Worm (Caenorhabditis elegans) whole organism, early embryonic: ENCODE results near the gene phat-4.

Source experiments
- F13C5.2 ChIP-seq: sonication (generic microtip); optimal IDR thresholded peaks from 2 replicates; lab custom pipeline; 2017; ENCODE audit warnings: mild to moderate bottlenecking, missing genetic modification characterization, inconsistent platforms, missing compliant biosample characterization
- aly-1 ChIP-seq: sonication (generic microtip); optimal IDR thresholded peaks from 2 replicates; lab custom pipeline; 2016; ENCODE audit warnings: missing genetic modification characterization, missing compliant biosample characterization
- ama-1 ChIP-seq: fragments of 150-350 bp; optimal IDR thresholded peaks from 2 replicates; lab custom pipeline; 2014
- ceh-13 ChIP-seq: fragments of 200-800 bp; sonication (Bioruptor generic); optimal IDR thresholded peaks from 2 replicates; lab custom pipeline; 2018; ENCODE audit warnings: mild to moderate bottlenecking, missing genetic modification characterization, missing compliant biosample characterization
- ceh-36 ChIP-seq: sonication (generic microtip); optimal IDR thresholded peaks from 2 replicates; lab custom pipeline; 2016; ENCODE audit warnings: missing genetic modification characterization, inconsistent platforms, missing compliant biosample characterization
- ets-7 ChIP-seq: sonication (generic microtip); optimal IDR thresholded peaks from 2 replicates; lab custom pipeline; 2016; ENCODE audit warnings: missing genotype, missing genetic modification characterization, missing compliant biosample characterization
- flt-1 ChIP-seq: fragments of 200-800 bp; sonication (Bioruptor generic); IDR thresholded peaks from 2 replicates; pipeline ENCODE4 v1.3.6; 2022; ENCODE audit warnings: missing genetic modification characterization, missing compliant biosample characterization
- hmbx-1 ChIP-seq: sonication (generic microtip); optimal IDR thresholded peaks from 2 replicates; lab custom pipeline; 2016; ENCODE audit warnings: mild to moderate bottlenecking, missing genetic modification characterization, missing compliant biosample characterization
- hmg-4 ChIP-seq: fragments of 200-800 bp; sonication (Bioruptor generic); optimal IDR thresholded peaks from 2 replicates; lab custom pipeline; 2018; ENCODE audit warnings: mild to moderate bottlenecking, missing genetic modification characterization, missing compliant biosample characterization
- hnd-1 ChIP-seq: sonication (generic microtip); optimal IDR thresholded peaks from 2 replicates; lab custom pipeline; 2016; ENCODE audit warnings: missing genetic modification characterization, missing compliant biosample characterization
- pes-1 ChIP-seq: fragments of 200-800 bp; sonication (Bioruptor generic); IDR thresholded peaks from 2 replicates; pipeline ENCODE4 v1.3.6; 2022; ENCODE audit warnings: missing genetic modification reagents, missing genetic modification characterization, missing compliant biosample characterization
- scrt-1 ChIP-seq: fragments of 200-800 bp; sonication (Bioruptor generic); IDR thresholded peaks from 2 replicates; pipeline ENCODE4 v1.3.6; 2022; ENCODE audit warnings: missing genetic modification characterization, missing compliant biosample characterization
- sea-1 ChIP-seq: fragments of 200-800 bp; sonication (Bioruptor generic); conservative IDR thresholded peaks from 2 replicates; pipeline ENCODE4 v1.3.6; 2022; ENCODE audit warnings: missing genetic modification characterization, missing compliant biosample characterization
- tbx-11 ChIP-seq: fragments of 200-800 bp; sonication (Bioruptor generic); IDR thresholded peaks from 2 replicates; pipeline ENCODE4 v1.3.6; 2022; ENCODE audit warnings: missing genetic modification characterization, missing compliant biosample characterization

Gene phat-4

DNA sequence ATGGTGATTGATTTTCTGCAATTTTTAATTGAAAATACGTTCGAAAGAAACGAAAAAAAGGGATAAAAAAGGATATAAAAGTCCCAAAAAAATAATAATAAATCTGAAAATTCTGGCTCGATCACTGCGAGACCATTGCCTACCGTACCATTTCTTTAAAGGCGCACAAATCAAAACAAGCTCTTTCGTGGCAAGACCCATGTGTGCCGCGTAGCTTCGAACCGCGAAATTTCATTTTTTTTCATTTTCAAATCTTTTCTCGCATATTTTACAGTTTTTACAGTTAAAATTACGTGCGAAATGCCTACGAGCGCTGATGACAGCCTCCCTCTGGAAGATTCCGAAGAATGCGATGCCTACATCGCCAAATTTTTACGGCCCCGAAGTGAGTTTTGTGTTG, 45.9 kb downstream of the phat-4 start, which contains the start of the genes coh-4 and pid-5:
Gene coh-4, minus strand, starts transcription at position 17 of the 400 bp plus-strand sequence.
Gene pid-5, plus strand, starts transcription at position 259 of the 400 bp plus-strand sequence.
- no peak for TF ChIP-seq sea-1 (GFP tag; lab: Robert Waterston, UW)
- no peak for TF ChIP-seq F13C5.2 (tag; lab: Kevin White, UChicago)
- no peak for TF ChIP-seq hmg-4 (GFP tag; lab: Kevin White, UChicago)
- no peak for TF ChIP-seq hmbx-1 (tag; lab: Kevin White, UChicago)
- no peak for TF ChIP-seq aly-1 (tag; lab: Kevin White, UChicago)
- TF ChIP-seq scrt-1, result no peak
- TF ChIP-seq ama-1 (lab: Kevin White, UChicago), result no peak
- TF ChIP-seq ets-7 (tag; lab: Kevin White, UChicago), result no peak
- TF ChIP-seq flt-1 (GFP tag; lab: Robert Waterston, UW), result no peak
- no peak for TF ChIP-seq pes-1 (GFP tag; lab: Robert Waterston, UW)
- no peak for TF ChIP-seq ceh-36
- TF ChIP-seq hnd-1 (tag; lab: Kevin White, UChicago), result no peak
- no peak for TF ChIP-seq tbx-11 (GFP tag; lab: Robert Waterston, UW)
- no peak for TF ChIP-seq ceh-13 (GFP tag; lab: Kevin White, UChicago)
